Fruit fly (Drosophila melanogaster) Kc167 (cell line): ENCODE measurements around the gene Nepl21.

Source experiments
- Myc ChIP-seq: fragments of >200 bp; optimal IDR thresholded peaks from 2 replicates; lab custom pipeline; 2017; ENCODE audit warnings: missing external identifiers
- Sin3A ChIP-seq: fragments of >200 bp; optimal IDR thresholded peaks from 2 replicates; lab custom pipeline; 2018; ENCODE audit warnings: missing external identifiers
- h ChIP-seq: fragments of >200 bp; optimal IDR thresholded peaks from 3 replicates; lab custom pipeline; 2018; ENCODE audit warnings: missing external identifiers
- insv ChIP-seq: fragments of >200 bp; optimal IDR thresholded peaks from 3 replicates; lab custom pipeline; 2018; ENCODE audit warnings: missing external identifiers
- psq ChIP-seq: fragments of >200 bp; optimal IDR thresholded peaks from 2 replicates; lab custom pipeline; 2017; ENCODE audit warnings: missing external identifiers
- ttk ChIP-seq: sonication (Bioruptor generic); optimal IDR thresholded peaks from 2 replicates; lab custom pipeline; 2017; ENCODE audit warnings: missing external identifiers

Gene Nepl21

DNA sequence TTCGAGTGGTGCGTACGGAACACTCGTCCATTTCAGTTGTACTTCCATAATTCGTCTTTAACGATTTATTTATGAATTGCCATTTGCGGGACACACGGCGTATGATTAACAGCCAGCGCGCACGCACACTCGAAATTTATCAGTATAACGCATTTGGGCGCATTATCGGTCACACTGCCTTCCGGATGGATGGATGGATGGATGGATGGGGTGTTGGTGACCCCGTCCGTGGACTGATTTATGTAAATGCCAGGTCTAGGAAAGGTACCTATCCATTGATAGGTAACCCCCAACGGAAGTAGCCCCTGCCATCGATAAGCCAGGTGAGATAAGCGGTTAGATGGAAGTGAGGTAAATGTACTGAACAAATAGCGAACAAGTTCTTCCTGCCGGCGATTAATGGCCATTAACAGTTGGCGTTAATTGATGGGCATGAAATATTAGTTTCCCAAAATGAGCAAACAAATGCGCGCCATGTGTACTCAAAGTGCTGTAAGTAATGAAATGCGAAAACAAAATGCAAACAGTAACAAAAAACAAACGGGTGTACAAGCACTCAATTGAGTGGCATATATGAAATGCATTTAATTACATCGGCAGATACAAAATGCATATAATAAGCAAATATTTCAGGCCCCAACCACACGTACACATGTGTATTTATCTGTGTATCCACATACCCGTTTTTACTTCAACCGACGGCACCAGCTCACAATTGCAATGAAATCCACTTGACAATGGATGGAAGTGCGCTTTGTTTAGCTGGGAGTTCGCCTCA, 34.6 kb upstream of the Nepl21 start:
- no peak for TF ChIP-seq insv (lab: Kevin White, UChicago)
- no peak for TF ChIP-seq Myc (lab: Kevin White, UChicago)
- TF ChIP-seq psq (lab: Kevin White, UChicago): no peak
- TF ChIP-seq Sin3A (lab: Kevin White, UChicago): no peak
- TF ChIP-seq ttk: no peak
- no peak for TF ChIP-seq h (lab: Kevin White, UChicago)

DNA sequence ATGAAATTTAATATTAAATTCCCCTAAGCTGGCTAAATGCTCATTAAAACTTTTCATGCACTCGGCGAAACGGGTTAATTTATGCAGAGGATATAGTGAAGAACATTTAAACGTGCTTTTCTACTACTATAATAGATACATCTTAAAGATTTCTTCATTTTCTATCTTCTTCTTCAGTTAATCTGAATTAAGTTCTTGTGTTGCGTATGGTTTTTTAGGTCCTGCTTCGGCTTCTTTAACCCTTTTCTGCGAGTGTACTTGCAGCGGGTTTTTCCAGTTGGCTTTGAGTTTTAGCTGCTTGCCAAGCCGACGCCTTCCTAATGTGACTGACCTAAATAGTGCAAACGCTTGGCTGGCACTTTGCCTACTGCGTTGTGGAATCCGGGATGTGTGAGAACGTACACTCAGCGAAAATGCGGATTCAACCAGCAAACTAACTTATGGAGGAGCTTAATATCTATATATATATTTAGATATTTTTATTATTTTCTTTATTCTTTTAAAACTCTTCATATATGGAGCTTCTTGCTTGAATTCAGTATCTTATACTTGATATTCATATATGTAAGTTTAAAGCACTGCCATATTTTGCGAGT, 32.7 kb upstream of the Nepl21 start:
- TF ChIP-seq ttk (no peak), Myc (lab: Kevin White, UChicago) (no peak), insv (lab: Kevin White, UChicago) (no peak)

DNA sequence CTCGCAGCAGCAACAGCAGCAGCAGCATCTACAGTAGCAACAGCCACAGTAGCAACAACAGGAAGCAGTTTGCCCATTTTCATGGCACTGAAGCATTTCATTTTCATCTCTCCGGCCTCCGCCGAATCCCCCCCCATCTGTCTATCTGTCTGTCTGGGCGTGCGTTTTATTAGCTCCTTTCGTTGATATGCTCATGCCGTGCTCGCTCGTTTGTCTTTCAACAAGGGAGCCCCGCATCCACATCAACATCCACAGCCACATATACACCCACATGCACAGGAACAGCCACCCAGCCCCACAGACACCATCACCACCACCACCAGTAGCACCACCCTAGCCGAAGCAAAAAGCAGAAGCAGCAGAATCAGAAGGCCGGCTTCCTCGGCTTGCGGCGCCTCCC, 32.0 kb upstream of the Nepl21 start:
- TF ChIP-seq Myc (lab: Kevin White, UChicago): no peak

DNA sequence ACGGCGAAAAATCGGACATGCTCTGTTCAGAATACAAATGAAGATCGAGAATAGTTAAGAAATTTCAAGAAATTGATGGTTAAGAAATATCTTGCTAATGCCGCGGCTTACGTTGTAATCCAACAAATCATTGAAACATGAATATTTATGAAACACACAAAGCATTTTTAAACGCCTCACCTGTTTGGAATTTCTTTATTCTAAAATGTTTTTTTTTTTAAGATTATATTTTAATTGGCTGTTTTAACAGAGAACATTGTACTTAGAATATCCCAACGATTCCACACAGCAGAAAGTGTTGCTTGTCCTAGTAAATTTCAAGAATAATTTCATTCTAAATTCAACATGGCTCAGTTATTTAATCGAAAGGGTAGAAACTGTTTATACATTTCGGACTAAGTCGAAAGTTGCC, 31.5 kb upstream of the Nepl21 start:
- no peak for TF ChIP-seq insv (lab: Kevin White, UChicago)
- no peak for TF ChIP-seq ttk
- no peak for TF ChIP-seq Myc (lab: Kevin White, UChicago)
- no peak for TF ChIP-seq h (lab: Kevin White, UChicago)
- TF ChIP-seq psq (lab: Kevin White, UChicago): no peak
- TF ChIP-seq Sin3A (lab: Kevin White, UChicago): no peak

DNA sequence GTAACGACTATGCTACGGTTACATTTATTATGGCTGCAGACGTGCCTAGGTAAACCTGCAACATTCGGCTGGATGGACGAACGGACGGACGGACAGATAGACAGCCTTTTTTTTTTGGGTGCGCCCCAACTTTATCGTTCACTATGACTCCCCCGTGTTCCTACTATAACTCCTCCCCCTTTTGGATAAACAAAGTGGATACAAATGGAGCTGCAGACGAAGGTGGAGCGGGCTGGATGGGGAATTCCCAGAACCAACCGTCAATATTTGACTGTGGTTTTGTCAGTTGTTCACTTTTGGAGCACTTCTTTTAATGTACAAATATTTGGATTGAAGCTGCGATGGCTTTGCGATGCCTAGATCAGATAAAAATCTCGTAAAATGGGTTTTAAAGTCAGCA, 27.4 kb upstream of the Nepl21 start:
- TF ChIP-seq ttk (no peak), Sin3A (lab: Kevin White, UChicago) (no peak), insv (lab: Kevin White, UChicago) (no peak), Myc (lab: Kevin White, UChicago) (no peak), h (lab: Kevin White, UChicago) (no peak), psq (lab: Kevin White, UChicago) (no peak)

DNA sequence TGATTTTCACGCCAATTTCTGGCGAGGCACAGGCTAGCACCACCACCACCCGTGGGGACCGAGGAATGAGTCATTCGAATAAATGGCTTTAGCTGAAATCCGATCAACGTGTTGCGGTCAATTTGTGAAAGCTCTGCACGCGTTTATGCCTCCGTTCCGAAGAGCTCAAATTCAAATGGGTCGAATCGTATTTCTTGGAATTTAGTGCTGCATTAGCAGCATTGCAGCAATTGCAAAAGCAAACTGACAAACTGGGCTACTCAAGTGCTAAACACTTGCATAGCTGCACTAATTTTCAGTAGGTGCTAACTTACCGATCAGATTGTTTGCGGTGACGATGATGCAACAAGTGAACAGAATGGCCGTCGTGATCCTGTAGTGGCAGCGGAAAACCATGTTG, 26.7 kb upstream of the Nepl21 start:
- no peak for TF ChIP-seq insv (lab: Kevin White, UChicago)
- TF ChIP-seq Myc (lab: Kevin White, UChicago): no peak
- no peak for TF ChIP-seq psq (lab: Kevin White, UChicago)
- TF ChIP-seq h (lab: Kevin White, UChicago): no peak
- no peak for TF ChIP-seq Sin3A (lab: Kevin White, UChicago)
- no peak for TF ChIP-seq ttk

DNA sequence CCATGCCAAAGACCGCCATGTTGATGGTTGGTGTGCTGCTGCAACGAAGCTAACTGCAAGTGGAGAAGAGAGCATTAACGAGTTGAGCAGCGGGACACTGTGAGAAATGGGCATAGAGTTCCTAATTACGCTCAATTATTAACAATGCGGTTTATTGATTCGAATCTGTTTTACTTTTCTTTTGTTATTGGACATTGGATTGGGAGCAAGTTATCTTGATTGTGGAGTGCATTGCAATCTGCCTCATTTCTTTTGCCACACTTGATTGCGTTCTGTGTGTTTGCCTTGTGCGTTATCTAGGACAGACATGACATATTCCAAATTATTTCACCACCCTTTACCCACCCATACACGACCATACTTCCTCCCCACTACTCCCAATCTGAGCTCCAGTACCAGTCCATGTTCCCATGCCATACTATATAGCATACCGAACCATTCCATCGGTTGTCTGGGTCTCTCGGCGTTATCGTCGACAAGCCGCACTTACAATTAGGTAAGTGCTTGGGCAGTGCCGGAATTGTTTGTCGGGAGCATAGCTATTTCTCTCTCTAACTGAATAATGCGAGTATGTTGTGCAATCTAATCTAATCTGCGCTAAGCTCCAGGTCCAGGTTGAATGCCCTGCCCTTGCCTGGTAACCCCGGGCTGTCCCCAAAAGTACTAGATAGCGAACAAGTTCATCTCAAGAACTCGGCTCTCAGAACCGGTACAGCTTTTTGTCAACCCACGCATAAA, 26.0 kb upstream of the Nepl21 start:
- TF ChIP-seq psq (lab: Kevin White, UChicago): no peak
- TF ChIP-seq Sin3A (lab: Kevin White, UChicago): no peak
- TF ChIP-seq h (lab: Kevin White, UChicago): no peak
- TF ChIP-seq Myc (lab: Kevin White, UChicago): no peak
- TF ChIP-seq insv (lab: Kevin White, UChicago): no peak
- no peak for TF ChIP-seq ttk

DNA sequence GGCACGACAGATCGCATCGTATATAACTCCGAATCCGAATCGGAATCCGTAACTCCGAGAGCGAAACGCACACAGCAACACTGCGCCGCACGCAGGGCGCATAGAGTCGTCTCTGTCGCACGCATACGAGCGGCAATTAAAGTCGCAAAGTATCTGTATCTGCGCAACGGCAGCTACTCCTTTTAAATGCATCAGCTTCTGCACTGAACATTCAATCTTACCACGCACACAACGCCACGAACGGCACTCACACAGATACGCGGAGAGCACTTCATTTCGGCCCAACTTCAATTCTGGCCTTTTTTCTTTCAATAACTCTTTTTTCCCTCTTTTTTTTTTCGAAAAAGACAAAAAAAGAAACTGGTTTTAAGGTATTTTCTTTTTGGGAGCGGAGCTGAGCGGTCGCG, 25.2 kb upstream of the Nepl21 start:
- no peak for TF ChIP-seq ttk
- no peak for TF ChIP-seq Sin3A (lab: Kevin White, UChicago)
- no peak for TF ChIP-seq h (lab: Kevin White, UChicago)
- no peak for TF ChIP-seq Myc (lab: Kevin White, UChicago)
- no peak for TF ChIP-seq psq (lab: Kevin White, UChicago)
- TF ChIP-seq insv (lab: Kevin White, UChicago): no peak

DNA sequence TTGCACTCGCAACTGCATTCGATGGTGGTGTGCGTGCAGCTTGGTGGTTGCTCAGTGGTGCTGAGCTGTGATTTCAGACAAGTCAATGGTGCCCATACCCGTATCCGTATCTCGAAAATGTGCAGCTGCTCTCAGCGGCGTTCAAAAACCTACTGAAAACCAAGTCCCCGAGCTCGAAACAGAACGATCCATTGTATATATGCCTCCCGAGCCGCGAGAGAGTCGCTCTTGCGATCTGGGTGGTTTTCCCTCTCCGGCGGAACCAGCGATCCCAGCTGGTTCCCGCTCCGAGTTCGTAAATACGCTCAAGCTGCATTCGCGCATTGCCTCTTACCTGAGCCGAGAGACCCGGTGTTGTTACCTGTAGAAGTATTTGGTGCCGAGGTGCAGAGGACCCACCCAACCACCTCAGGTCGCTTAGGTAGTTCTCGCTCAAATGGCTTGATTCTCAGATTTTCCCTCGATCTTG, 24.4 kb upstream of the Nepl21 start, which contains the start of gene Inx3:
TSS of gene Inx3 (minus strand) at position 440 of the 469 bp plus-strand sequence.
- TF ChIP-seq Sin3A (lab: Kevin White, UChicago): no peak
- TF ChIP-seq Myc (lab: Kevin White, UChicago): no peak
- no peak for TF ChIP-seq h (lab: Kevin White, UChicago)
- TF ChIP-seq ttk: no peak
- TF ChIP-seq psq (lab: Kevin White, UChicago): no peak

DNA sequence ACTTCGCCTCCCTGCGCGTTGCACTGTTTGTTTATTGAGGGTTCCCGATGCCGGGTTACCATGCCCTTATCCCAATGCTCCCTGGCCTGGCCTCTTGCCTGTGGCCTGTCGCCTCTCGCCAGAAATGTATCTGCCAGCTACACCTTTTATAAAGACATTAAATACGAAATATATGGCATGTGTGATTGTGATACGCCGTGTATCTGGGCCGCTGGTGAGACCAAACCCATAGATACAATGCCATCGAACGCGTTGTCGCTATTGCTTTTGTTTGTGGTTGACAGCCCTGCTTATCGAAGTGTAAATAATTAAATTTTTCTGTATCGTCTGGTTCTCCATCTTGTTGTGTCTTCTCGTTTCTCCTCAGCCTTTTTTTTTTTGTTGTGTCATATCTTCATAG, 22.9 kb upstream of the Nepl21 start:
- TF ChIP-seq Myc (lab: Kevin White, UChicago) (no peak), psq (lab: Kevin White, UChicago) (no peak), h (lab: Kevin White, UChicago) (no peak), Sin3A (lab: Kevin White, UChicago) (no peak), ttk (no peak), insv (lab: Kevin White, UChicago) (no peak)

DNA sequence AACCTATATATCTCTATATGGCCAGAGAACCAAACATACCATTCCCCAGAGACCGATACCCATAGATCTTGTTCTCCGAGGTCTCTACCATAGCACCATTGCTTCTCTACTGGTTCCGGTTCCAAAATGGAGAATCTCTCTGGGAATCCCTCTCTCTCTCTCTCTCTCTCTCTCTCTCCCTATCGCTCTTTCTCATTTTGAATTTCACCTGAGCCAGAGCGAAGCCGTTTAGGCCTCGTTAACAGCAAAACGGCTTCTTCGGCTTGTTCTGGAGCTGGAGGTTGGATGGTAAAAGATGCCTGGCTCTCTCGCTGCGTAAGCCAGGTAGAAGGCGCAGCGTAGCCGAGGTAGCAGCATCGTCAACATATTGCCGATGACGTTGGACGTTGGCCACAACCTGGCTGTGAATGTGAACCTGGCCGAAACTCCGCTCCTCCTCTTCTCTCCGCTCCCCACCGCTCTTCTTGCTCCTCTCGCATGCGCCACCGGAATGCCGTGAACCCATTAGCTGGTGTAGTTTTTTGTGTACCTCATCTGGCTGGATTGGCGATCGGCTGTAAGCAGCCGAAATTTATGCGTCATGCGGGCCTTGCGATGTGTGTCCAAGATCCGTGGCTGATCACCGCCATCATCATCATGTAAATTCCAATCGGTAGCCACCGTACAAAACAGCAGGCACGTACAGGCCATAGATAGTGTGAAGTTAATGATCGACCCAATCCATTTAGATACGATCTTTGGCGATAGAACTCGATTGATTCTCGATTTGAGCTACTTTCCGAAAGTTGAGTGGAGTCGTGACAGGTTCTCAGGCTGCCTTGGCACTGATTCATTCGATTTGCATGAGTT, 22.0 kb upstream of the Nepl21 start:
- TF ChIP-seq psq (lab: Kevin White, UChicago) (no peak), ttk (no peak), insv (lab: Kevin White, UChicago) (no peak), h (lab: Kevin White, UChicago) (no peak), Myc (lab: Kevin White, UChicago) (no peak), Sin3A (lab: Kevin White, UChicago) (no peak)
